Fruit fly (Drosophila melanogaster) whole organism, wandering third instar larva: ENCODE data around the gene U4-U6-60K.

Source experiments
- Dif ChIP-seq: fragments of 200-275, 200-300 bp; sonication (Bioruptor generic); optimal IDR thresholded peaks from 2 replicates; lab custom pipeline; 2018; ENCODE audit warnings: missing biosample characterization, missing genetic modification characterization; ENCODE audit not compliant: partially characterized antibody
- brk ChIP-seq: fragments of 200-800 bp; sonication (Bioruptor generic); optimal IDR thresholded peaks from 2 replicates; lab custom pipeline; 2016; ENCODE audit warnings: missing biosample characterization, mild to moderate bottlenecking, missing genetic modification characterization
- h ChIP-seq: fragments of 200-800 bp; sonication (Bioruptor generic); optimal IDR thresholded peaks from 3 replicates; lab custom pipeline; 2016; ENCODE audit warnings: missing biosample characterization, mild to moderate bottlenecking, missing genetic modification characterization
- jim ChIP-seq: fragments of 175-275, 200-325 bp; sonication (Bioruptor generic); optimal IDR thresholded peaks from 2 replicates; lab custom pipeline; 2016; ENCODE audit warnings: missing biosample characterization, mild to moderate bottlenecking, missing genetic modification characterization
- rgr ChIP-seq: fragments of 200-800 bp; sonication (Bioruptor generic); optimal IDR thresholded peaks from 3 replicates; lab custom pipeline; 2016; ENCODE audit warnings: missing biosample characterization, mild to moderate bottlenecking, missing genetic modification characterization
- tai ChIP-seq: sonication (Bioruptor generic); optimal IDR thresholded peaks from 2 replicates; lab custom pipeline; 2016; ENCODE audit warnings: missing biosample characterization, missing genetic modification characterization

- TF ChIP-seq rgr (GFP tag; lab: Kevin White, UChicago) (no peak), brk (GFP tag; lab: Kevin White, UChicago) (no peak), tai (GFP tag; lab: Kevin White, UChicago) (no peak), h (GFP tag; lab: Kevin White, UChicago) (no peak), Dif (GFP tag; lab: Kevin White, UChicago) (no peak), jim (GFP tag; lab: Kevin White, UChicago) (no peak)
Measured at dm6 chr3L:17504538-17504937, 9.2 kb downstream of the U4-U6-60K start.
